Fruit fly (Drosophila melanogaster) ovary, adult (tissue): ENCODE results near the gene CG32669.

Experiments
- CG17801 ChIP-seq: fragments of 200-800 bp; optimal IDR thresholded peaks from 2 replicates; lab custom pipeline; 2019; ENCODE audit warnings: missing biosample characterization, mild to moderate bottlenecking, missing genetic modification characterization, moderate library complexity; ENCODE audit not compliant: partially characterized antibody

The CG32669 gene

DNA sequence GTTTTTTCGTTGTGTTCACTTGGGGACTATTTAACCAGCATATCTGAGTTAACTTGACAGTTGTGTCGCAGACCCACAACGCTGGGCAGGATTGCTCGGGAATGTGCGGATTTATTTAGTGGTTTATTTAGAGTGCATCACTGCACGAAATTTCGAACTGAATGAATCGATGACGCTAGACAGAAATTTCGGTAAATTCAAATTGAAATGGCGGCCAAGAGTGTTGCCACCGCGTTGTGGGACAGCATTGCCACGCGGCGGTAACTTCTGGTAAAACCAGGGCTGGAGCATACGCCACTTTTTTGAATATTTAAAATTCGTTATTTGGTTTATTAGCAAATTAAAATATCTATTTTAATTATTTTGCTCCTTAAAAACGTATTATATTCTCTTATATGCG, 9.8 kb upstream of the CG32669 start, which contains the start of gene feo:
Gene feo, minus strand, starts transcription at position 184 of the 400 bp plus-strand sequence.
- no peak for TF ChIP-seq CG17801 (GFP tag; lab: Kevin White, UChicago)

- peak; percentile 35 for TF ChIP-seq CG17801 (GFP tag; lab: Kevin White, UChicago)
Measured at dm6 chrX:10848565-10848964, 3.7 kb upstream of the CG32669 start, which contains the start of gene CG2202. Gene CG2202, plus strand, starts transcription at chrX:10848757.

dm6 chrX:10847447-10847846, 2.6 kb upstream of the CG32669 start:
- TF ChIP-seq CG17801 (GFP tag; lab: Kevin White, UChicago) = no peak

dm6 chrX:10847436-10847446, 2.4 kb upstream of the CG32669 start, which contains the start of gene Pgls:
Gene Pgls, plus strand, starts transcription at chrX:10847438.
- TF ChIP-seq CG17801 (GFP tag; lab: Kevin White, UChicago) = no peak

DNA sequence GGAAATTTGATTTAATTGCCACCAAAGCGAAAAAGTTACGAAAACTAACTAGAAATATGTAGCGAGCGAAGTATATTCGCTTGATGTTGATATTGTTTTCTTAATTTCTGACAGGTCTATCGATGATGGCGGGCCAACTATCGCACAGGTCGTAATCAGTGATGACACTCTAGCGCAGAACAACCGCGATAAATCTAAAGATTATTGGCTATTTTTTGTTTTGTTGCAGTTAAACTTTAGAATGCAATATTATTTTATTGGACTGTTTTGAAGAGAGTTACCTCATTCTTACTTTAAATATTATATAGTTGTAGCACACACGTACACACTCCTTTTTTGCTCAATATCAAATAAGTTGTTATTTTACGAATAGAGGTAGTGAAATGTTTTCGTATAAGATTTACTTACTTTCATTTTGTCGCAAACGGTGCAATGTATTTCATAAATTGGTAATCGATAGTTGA, 2.1 kb upstream of the CG32669 start, which contains the start of gene sbr:
Gene sbr, minus strand, starts transcription at position 121 of the 464 bp plus-strand sequence.
- TF ChIP-seq CG17801 (GFP tag; lab: Kevin White, UChicago) = no peak

- peak; percentile 36 for TF ChIP-seq CG17801 (GFP tag; lab: Kevin White, UChicago)
Measured at dm6 chrX:10845256-10845655, 375 bp upstream of the CG32669 start.

- no peak for TF ChIP-seq CG17801 (GFP tag; lab: Kevin White, UChicago)
Measured at dm6 chrX:10841717-10842255, 3.1 kb downstream of the CG32669 start, which contains the start of gene CG15209. Gene CG15209, plus strand, starts transcription at chrX:10842205.

DNA sequence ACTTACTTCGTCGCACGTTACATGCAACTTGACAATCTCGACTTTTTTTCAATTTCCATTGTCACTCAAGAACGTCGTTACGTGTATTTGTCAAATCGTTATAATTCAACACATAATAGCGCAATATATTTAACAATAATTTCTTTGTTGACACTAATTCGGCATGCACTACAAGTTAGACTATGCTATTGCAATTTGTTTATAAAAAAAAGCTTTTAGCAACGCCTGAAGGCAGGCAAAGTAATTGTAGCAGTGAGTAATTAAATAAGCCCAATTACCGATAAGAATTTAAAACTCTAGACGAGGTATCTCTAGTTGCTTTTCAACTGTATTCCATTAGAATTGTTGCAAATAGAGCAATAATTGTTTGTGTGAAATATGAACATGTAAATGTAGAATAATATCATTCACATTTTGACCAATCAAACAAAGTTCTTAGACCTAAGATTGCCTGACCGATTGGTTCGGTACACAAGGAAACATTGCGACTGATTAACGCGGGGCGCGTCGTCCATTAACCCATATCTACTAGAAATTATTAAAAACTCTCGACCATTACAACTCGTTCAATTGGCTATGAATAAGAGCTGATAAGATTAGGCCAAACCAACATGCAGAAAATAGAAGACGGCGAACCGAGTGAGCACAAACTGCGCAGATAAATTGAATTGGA, 3.9 kb downstream of the CG32669 start:
- no peak for TF ChIP-seq CG17801 (GFP tag; lab: Kevin White, UChicago)

dm6 chrX:10838962-10839361, 5.9 kb downstream of the CG32669 start, which contains the start of gene CG15210:
Gene CG15210, plus strand, starts transcription at chrX:10839230.
- TF ChIP-seq CG17801 (GFP tag; lab: Kevin White, UChicago) = no peak

DNA sequence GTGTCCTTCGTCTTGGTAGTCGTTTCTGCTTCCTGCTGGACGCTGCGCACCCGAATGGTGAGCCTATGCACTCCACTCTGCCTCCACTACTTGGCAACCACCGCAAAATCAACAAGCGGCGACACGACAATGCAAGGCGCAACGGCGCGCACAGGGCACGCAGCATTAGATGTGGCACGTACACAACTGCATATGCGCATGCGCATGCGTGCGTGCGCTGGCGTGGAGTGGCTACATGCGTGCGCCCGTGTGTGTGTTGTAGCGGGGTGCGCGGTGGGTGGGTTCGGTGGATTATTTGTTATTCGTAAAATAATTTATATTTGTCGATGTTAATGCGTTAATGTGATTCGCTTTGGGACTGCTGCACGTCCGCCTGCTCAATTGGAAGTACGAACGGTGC, 9.2 kb downstream of the CG32669 start:
- no peak for TF ChIP-seq CG17801 (GFP tag; lab: Kevin White, UChicago)

DNA sequence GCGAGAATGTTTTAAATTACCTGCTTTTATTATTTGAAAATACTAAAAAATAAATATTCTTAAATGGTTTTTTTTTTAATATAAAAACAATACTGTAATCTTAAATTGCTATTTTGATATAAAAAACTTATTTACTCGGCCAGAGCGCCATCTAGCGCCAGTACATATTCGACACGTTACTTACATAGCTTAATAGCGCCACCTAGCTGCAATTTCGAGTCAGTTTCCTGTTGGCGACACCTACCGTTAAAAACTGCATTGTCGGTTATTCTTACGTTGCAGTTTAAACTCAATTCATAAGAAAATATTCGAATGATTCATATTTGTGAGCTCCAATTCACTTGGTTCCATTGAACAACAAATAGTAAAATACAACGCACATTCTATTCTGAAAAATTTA, 12.5 kb downstream of the CG32669 start:
- peak; percentile 21 for TF ChIP-seq CG17801 (GFP tag; lab: Kevin White, UChicago)

DNA sequence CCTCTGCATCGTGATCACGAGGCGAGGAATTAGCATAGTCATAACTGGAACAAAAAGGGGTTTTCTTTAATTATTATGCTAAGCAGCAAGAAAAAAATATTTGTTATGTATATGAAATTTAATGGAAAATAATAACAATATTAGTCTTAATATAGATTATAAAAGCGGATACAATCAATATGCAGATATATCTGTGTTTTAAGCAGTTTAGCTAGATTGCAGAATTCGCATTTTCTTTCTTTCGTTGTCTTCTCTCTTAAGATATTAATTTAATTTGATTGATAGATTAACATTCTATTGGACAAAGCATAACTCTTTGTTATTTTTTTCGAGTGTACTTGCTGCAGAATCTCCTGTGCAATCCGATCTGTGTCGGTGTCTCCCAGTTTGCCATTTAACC, 17.6 kb downstream of the CG32669 start:
- TF ChIP-seq CG17801 (GFP tag; lab: Kevin White, UChicago) = no peak

- no peak for TF ChIP-seq CG17801 (GFP tag; lab: Kevin White, UChicago)
Measured at dm6 chrX:10825349-10826129, 19.3 kb downstream of the CG32669 start.

DNA sequence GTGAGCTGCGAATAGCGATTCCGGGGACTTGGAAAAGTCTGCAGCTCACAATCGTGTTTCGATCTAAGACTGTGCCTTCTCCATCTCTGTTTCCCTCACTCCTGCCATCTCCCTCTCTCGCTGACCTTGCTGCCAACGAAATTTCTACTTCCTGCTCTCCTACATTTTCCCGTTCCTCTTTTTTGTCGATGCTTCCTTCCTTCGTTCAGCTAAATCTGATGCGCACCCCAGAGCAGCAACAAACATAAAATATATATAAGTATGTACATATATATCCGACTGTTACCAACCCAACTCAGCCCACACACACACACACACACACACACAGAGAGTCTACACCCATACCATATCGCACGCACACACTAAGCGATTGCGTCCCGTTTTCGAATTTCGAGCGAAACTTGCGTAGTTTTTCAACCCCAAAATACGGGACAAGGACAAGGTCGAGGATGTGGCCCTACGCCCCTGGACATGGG, 20.6 kb downstream of the CG32669 start, which contains the start of gene Imp:
Gene Imp, minus strand, starts transcription at position 51 of the 476 bp plus-strand sequence.
- TF ChIP-seq CG17801 (GFP tag; lab: Kevin White, UChicago) = no peak

DNA sequence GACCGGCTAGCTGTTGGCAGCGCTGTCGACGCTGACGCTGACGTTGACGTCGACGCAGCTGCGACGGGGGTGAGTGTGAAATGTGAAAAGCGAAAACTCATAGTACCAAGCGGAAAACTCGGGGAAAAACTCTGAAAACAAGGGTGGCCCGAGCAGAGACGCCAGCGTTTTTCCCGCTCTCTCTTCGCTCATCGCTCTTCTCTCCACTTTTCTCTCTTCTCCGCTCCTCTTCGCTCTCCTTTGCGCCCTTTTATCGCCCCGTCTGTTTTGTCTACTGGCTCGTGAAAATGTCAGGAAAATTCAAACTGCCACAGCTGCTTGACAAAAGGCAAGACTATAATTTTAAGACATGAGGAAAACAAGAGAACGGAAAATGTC, 21.5 kb downstream of the CG32669 start:
- no peak for TF ChIP-seq CG17801 (GFP tag; lab: Kevin White, UChicago)
